Worm (Caenorhabditis elegans): ENCODE data around the gene arrd-14.

Gene arrd-14

ce11 chrII:13725793-13726192, 26.3 kb upstream of the arrd-14 start, which contains the start of the genes Y54G9A.7 and bub-3 (continued):
- TF ChIP-seq cebp-1 (GFP tag; IDR thresholded peaks at IDR 0.05): no peak
- no peak for TF ChIP-seq cebp-1 (tag; optimal IDR thresholded peaks at IDR 0.05)
- no peak for TF ChIP-seq hmg-20 (GFP tag; IDR thresholded peaks at IDR 0.05)
- no peak for TF ChIP-seq sptf-2 (GFP tag; optimal IDR thresholded peaks at IDR 0.05)
- TF ChIP-seq ets-4 (GFP tag; optimal IDR thresholded peaks at IDR 0.05): no peak
- peak; percentile 48 for TF ChIP-seq snpc-3.4 (tag; optimal IDR thresholded peaks at IDR 0.05)
- TF ChIP-seq sdz-38 (tag; optimal IDR thresholded peaks at IDR 0.05): no peak
- no peak for TF ChIP-seq nfya-2 (GFP tag; IDR thresholded peaks at IDR 0.05)
- no peak for TF ChIP-seq ceh-58 (GFP tag; IDR thresholded peaks at IDR 0.05)
- no peak for TF ChIP-seq bed-1 (GFP tag; IDR thresholded peaks at IDR 0.05)
- no peak for TF ChIP-seq fkh-3 (tag; optimal IDR thresholded peaks at IDR 0.05)
- TF ChIP-seq tbx-9 (tag; optimal IDR thresholded peaks at IDR 0.05; ENCODE audit: borderline replicate concordance): no peak
- TF ChIP-seq mcd-1 (GFP tag; IDR thresholded peaks at IDR 0.05): peak; percentile 61
- TF ChIP-seq F33H1.4 (GFP tag; IDR thresholded peaks at IDR 0.05): peak; percentile 81
- TF ChIP-seq ceh-100 (GFP tag; IDR thresholded peaks at IDR 0.05): peak; percentile 71
- TF ChIP-seq tbp1 (GFP tag; optimal IDR thresholded peaks at IDR 0.05): no peak
- no peak for TF ChIP-seq nfya-1 (tag; optimal IDR thresholded peaks at IDR 0.05; ENCODE audit: borderline replicate concordance, insufficient read depth)
- TF ChIP-seq hsf-1 (GFP tag; IDR thresholded peaks at IDR 0.05): peak; percentile 53; the same call in 1 of the 2 replicates
- peak; percentile 50 for TF ChIP-seq tlf-1 (GFP tag; optimal IDR thresholded peaks at IDR 0.05)
- TF ChIP-seq chd-7 (tag; optimal IDR thresholded peaks at IDR 0.05): no peak
- TF ChIP-seq hmg-1.2 (GFP tag; IDR thresholded peaks at IDR 0.05): 0 out of 2 replicates have a peak, but pooled peaks have one; percentile 20
- no peak for TF ChIP-seq die-1 (tag; optimal IDR thresholded peaks at IDR 0.05)
- TF ChIP-seq F10E7.11 (tag; optimal IDR thresholded peaks at IDR 0.05): no peak
- TF ChIP-seq B0035.1 (tag; optimal IDR thresholded peaks at IDR 0.05): no peak
- no peak for TF ChIP-seq snpc-1.3 (tag; optimal IDR thresholded peaks at IDR 0.05; ENCODE audit: insufficient read depth)
- TF ChIP-seq ztf-26 (tag; optimal IDR thresholded peaks at IDR 0.05): no peak
- TF ChIP-seq ztf-22 (GFP tag; optimal IDR thresholded peaks at IDR 0.05): no peak
- TF ChIP-seq Y67H2A.10 (GFP tag; conservative IDR thresholded peaks at IDR 0.05): no peak
- peak; percentile 78 for TF ChIP-seq dpl-1 (GFP tag; optimal IDR thresholded peaks at IDR 0.05)
- no peak for TF ChIP-seq akir-1 (GFP tag; optimal IDR thresholded peaks at IDR 0.05)
- TF ChIP-seq athp-1 (tag; optimal IDR thresholded peaks at IDR 0.05): peak; percentile 50
- no peak for TF ChIP-seq rpc-1 (optimal IDR thresholded peaks at IDR 0.05)
- TF ChIP-seq rpc-1 (tag; optimal IDR thresholded peaks at IDR 0.05): no peak
- no peak for TF ChIP-seq him-1 (tag; optimal IDR thresholded peaks at IDR 0.05)
- TF ChIP-seq lsl-1 (GFP tag; optimal IDR thresholded peaks at IDR 0.05): peak; percentile 75
- TF ChIP-seq efl-1 (GFP tag; optimal IDR thresholded peaks at IDR 0.05): peak; percentile 95
- TF ChIP-seq ceh-40 (GFP tag; IDR thresholded peaks at IDR 0.05): no peak
- TF ChIP-seq nhr-80 (tag; optimal IDR thresholded peaks at IDR 0.05): no peak
- TF ChIP-seq atf-7 (tag; optimal IDR thresholded peaks at IDR 0.05): no peak
- no peak for TF ChIP-seq mel-28 (tag; optimal IDR thresholded peaks at IDR 0.05; ENCODE audit: borderline replicate concordance)
- no peak for TF ChIP-seq Y95B8A.8 (GFP tag; IDR thresholded peaks at IDR 0.05)
- no peak for TF ChIP-seq dpff-1 (tag; optimal IDR thresholded peaks at IDR 0.05)
- TF ChIP-seq Y53F4B.3 (GFP tag; IDR thresholded peaks at IDR 0.05): no peak
- no peak for TF ChIP-seq mxl-1 (tag; optimal IDR thresholded peaks at IDR 0.05)
- no peak for TF ChIP-seq lin-26 (GFP tag; IDR thresholded peaks at IDR 0.05)
- TF ChIP-seq ztf-3 (GFP tag; optimal IDR thresholded peaks at IDR 0.05): no peak
- no peak for TF ChIP-seq ceh-27 (GFP tag; optimal IDR thresholded peaks at IDR 0.05)
- TF ChIP-seq madf-6 (GFP tag; IDR thresholded peaks at IDR 0.05): peak; percentile 97
- no peak for TF ChIP-seq C17E4.6 (GFP tag; IDR thresholded peaks at IDR 0.05)
- no peak for TF ChIP-seq T07F8.4 (tag; optimal IDR thresholded peaks at IDR 0.05)

All from whole organism, young adult.